Worm (Caenorhabditis elegans) whole organism, early embryonic: ENCODE data around the gene smcl-1.

Experiments used
- ama-1 ChIP-seq: fragments of 150-350 bp; optimal IDR thresholded peaks from 2 replicates; lab custom pipeline; 2014
- ets-7 ChIP-seq: sonication (generic microtip); optimal IDR thresholded peaks from 2 replicates; lab custom pipeline; 2016; ENCODE audit warnings: missing genotype, missing genetic modification characterization, missing compliant biosample characterization
- scrt-1 ChIP-seq: fragments of 200-800 bp; sonication (Bioruptor generic); IDR thresholded peaks from 2 replicates; pipeline ENCODE4 v1.3.6; 2022; ENCODE audit warnings: missing genetic modification characterization, missing compliant biosample characterization
- tbx-11 ChIP-seq: fragments of 200-800 bp; sonication (Bioruptor generic); IDR thresholded peaks from 2 replicates; pipeline ENCODE4 v1.3.6; 2022; ENCODE audit warnings: missing genetic modification characterization, missing compliant biosample characterization
- tbx-37 ChIP-seq: fragments of 200-800 bp; sonication (Bioruptor generic); conservative IDR thresholded peaks from 2 replicates; pipeline ENCODE4 v1.3.6; 2022; ENCODE audit warnings: missing genetic modification reagents, missing genetic modification characterization, missing compliant biosample characterization

DNA sequence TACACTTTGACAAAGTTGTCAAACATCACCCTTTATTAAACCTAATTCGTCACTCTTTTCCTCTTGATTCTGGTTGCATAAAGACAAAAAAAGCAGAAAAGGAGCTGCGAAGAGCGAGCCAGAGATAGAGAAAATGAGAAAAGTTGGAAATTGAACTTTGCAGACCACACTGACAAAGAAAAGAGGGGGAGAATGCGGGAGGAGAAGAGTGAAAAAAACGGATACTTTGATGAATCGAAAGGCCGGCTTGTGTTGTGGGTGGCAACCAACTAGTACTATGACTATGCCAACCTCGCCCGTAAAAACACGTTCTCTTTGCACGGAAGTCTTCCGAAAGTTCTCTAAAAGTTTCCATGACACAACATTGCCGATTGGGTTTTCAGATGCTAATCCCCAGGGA, 32.4 kb downstream of the smcl-1 start:
- TF ChIP-seq scrt-1 (GFP tag; lab: Robert Waterston, UW): no peak
- no peak for TF ChIP-seq tbx-11
- no peak for TF ChIP-seq ama-1 (lab: Kevin White, UChicago)
- no peak for TF ChIP-seq ets-7
- TF ChIP-seq tbx-37: no peak
